Worm (Caenorhabditis elegans) whole organism, L4/young adult: ENCODE measurements around the gene F01D5.5.

Source experiments
- dao-5 ChIP-seq: sonication (generic microtip); optimal IDR thresholded peaks from 2 replicates; lab custom pipeline; 2016; ENCODE audit warnings: missing genotype, missing genetic modification characterization, moderate library complexity, missing compliant biosample characterization
- him-1 ChIP-seq: sonication (generic microtip); optimal IDR thresholded peaks from 2 replicates; lab custom pipeline; 2016; ENCODE audit warnings: missing genotype, missing genetic modification reagents, missing genetic modification characterization, missing compliant biosample characterization

DNA sequence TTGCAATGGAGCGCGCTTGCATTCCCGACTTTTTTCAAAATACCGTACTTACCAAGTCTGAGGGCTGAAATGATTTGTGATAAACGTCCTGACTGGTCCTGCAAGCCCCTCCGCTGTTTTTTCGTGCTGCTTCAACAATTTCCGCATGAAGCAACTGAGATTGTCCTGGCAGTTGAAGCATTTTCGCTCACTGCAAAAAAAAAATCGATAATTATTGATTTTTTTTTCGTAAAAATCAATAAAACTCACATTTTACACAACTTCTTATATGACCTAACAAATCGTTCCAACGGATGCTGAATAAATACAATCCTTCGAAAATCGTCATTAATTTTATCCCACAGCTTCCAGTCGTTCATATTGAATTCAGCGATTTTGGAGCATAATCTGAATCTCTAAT lies 16.8 kb upstream of the F01D5.5 start:
- TF ChIP-seq dao-5 (tag; lab: Kevin White, UChicago) (no peak), him-1 (tag; lab: Kevin White, UChicago) (no peak)
